Fruit fly (Drosophila melanogaster) whole organism, embryonic: ENCODE data around the gene CG8034.
A peak's percentile ranks its signal among the peaks of the same experiment; 100 is the strongest.

Source experiments
- ATbp ChIP-seq: fragments of 200-800 bp; sonication (Bioruptor generic); optimal IDR thresholded peaks from 2 replicates; lab custom pipeline; 2017; ENCODE audit warnings: missing biosample characterization, mild to moderate bottlenecking, missing genetic modification characterization, missing genetic modification reagents
- Awh ChIP-seq: fragments of 200-800 bp; sonication (Bioruptor generic); IDR thresholded peaks from 2 replicates; pipeline ENCODE4, ENCODE4 v1.3.6; 2022; ENCODE audit warnings: missing biosample characterization, missing genetic modification characterization
- Blimp-1 ChIP-seq: fragments of 200-800 bp; sonication (Bioruptor generic); optimal IDR thresholded peaks from 3 replicates; lab custom pipeline; 2018; ENCODE audit warnings: missing biosample characterization, missing genetic modification characterization, mild to moderate bottlenecking, moderate library complexity, missing genetic modification reagents
- BtbVII ChIP-seq: fragments of 200-800 bp; sonication (Bioruptor generic); optimal IDR thresholded peaks from 3 replicates; lab custom pipeline; 2017; ENCODE audit warnings: missing biosample characterization, mild to moderate bottlenecking, missing genetic modification characterization
- CG10431 ChIP-seq: fragments of 200-800 bp; sonication (Bioruptor generic); optimal IDR thresholded peaks from 3 replicates; lab custom pipeline; 2018; ENCODE audit warnings: missing biosample characterization, mild to moderate bottlenecking, missing genetic modification characterization
- CG10654 ChIP-seq: fragments of 200-800 bp; sonication (Bioruptor generic); optimal IDR thresholded peaks from 2 replicates; lab custom pipeline; 2016; ENCODE audit warnings: missing biosample characterization, missing genetic modification characterization
- CG12104 ChIP-seq: fragments of 200-800 bp; sonication (Bioruptor generic); optimal IDR thresholded peaks from 3 replicates; lab custom pipeline; 2016; ENCODE audit warnings: missing biosample characterization, missing genetic modification characterization
- CG12391 ChIP-seq: fragments of 200-800 bp; sonication (Bioruptor generic); optimal IDR thresholded peaks from 3 replicates; lab custom pipeline; 2018; ENCODE audit warnings: missing biosample characterization, mild to moderate bottlenecking, missing genetic modification characterization, moderate library complexity
- CG14710 ChIP-seq: fragments of 200-800 bp; sonication (Bioruptor generic); optimal IDR thresholded peaks from 3 replicates; lab custom pipeline; 2019; ENCODE audit warnings: missing biosample characterization, mild to moderate bottlenecking, missing genetic modification characterization, moderate library complexity
- CG15514 ChIP-seq: fragments of 200-800 bp; sonication (Bioruptor generic); optimal IDR thresholded peaks from 3 replicates; lab custom pipeline; 2017; ENCODE audit warnings: missing biosample characterization, missing genetic modification characterization, mild to moderate bottlenecking, moderate library complexity, missing genetic modification reagents
- CG15696 ChIP-seq: fragments of 200-800 bp; sonication (Bioruptor generic); optimal IDR thresholded peaks from 2 replicates; lab custom pipeline; 2019; ENCODE audit warnings: missing biosample characterization, mild to moderate bottlenecking, missing genetic modification characterization, moderate library complexity
- CG17361 ChIP-seq: fragments of 200-800 bp; sonication (Bioruptor generic); IDR thresholded peaks from 3 replicates; pipeline ENCODE4 v1.3.6; 2022; ENCODE audit warnings: missing biosample characterization, missing genetic modification characterization
- CG17912 ChIP-seq: fragments of 200-800 bp; sonication (Bioruptor generic); optimal IDR thresholded peaks from 2 replicates; lab custom pipeline; 2018; ENCODE audit warnings: missing biosample characterization, mild to moderate bottlenecking, missing genetic modification characterization
- CG2120 ChIP-seq: fragments of 200-800 bp; sonication (Bioruptor generic); optimal IDR thresholded peaks from 3 replicates; lab custom pipeline; 2016; ENCODE audit warnings: missing biosample characterization, missing genetic modification characterization
- CG3281 ChIP-seq: fragments of 200-800 bp; sonication (Bioruptor generic); optimal IDR thresholded peaks from 3 replicates; lab custom pipeline; 2017; ENCODE audit warnings: missing biosample characterization, mild to moderate bottlenecking, missing genetic modification characterization
- CG4360 ChIP-seq: fragments of 200-800 bp; sonication (Bioruptor generic); IDR thresholded peaks from 2 replicates; pipeline ENCODE4 v1.3.6; 2022; ENCODE audit warnings: missing biosample characterization, missing genetic modification characterization
- CG4820 ChIP-seq: fragments of 200-800 bp; sonication (Bioruptor generic); optimal IDR thresholded peaks from 3 replicates; lab custom pipeline; 2016; ENCODE audit warnings: missing biosample characterization, missing genetic modification characterization
- CG6175 ChIP-seq: fragments of 200-800 bp; sonication (Bioruptor generic); IDR thresholded peaks from 3 replicates; pipeline ENCODE4 v1.3.6; 2022; ENCODE audit warnings: missing biosample characterization, missing genetic modification characterization
- CG7963 ChIP-seq: fragments of 200-800 bp; sonication (Bioruptor generic); IDR thresholded peaks from 3 replicates; pipeline ENCODE4 v1.3.6; 2022; ENCODE audit warnings: missing biosample characterization, missing genetic modification characterization; ENCODE audit not compliant: partially characterized antibody
- CG9609 ChIP-seq: fragments of 200-800 bp; sonication (Bioruptor generic); optimal IDR thresholded peaks from 3 replicates; lab custom pipeline; 2016; ENCODE audit warnings: missing biosample characterization, missing genetic modification characterization
- CG9876 ChIP-seq: fragments of 200-800 bp; sonication (Bioruptor generic); optimal IDR thresholded peaks from 2 replicates; lab custom pipeline; 2016; ENCODE audit warnings: missing biosample characterization, missing genetic modification characterization
- CG9932 ChIP-seq: fragments of 200-800 bp; sonication (Bioruptor generic); IDR thresholded peaks from 2 replicates; pipeline ENCODE4 v1.3.6; 2022; ENCODE audit warnings: missing biosample characterization, missing genetic modification characterization
- Dip3 ChIP-seq: fragments of 200-800 bp; sonication (Bioruptor generic); optimal IDR thresholded peaks from 3 replicates; lab custom pipeline; 2016; ENCODE audit warnings: missing biosample characterization, missing genetic modification characterization
- Drgx ChIP-seq: fragments of 200-800 bp; sonication (Bioruptor generic); IDR thresholded peaks from 2 replicates; pipeline ENCODE4 v1.3.6; 2022; ENCODE audit warnings: missing biosample characterization, missing genetic modification characterization
- Ets65A ChIP-seq: fragments of 200-800 bp; sonication (Bioruptor generic); peaks from one replicate; lab custom pipeline; 2016; ENCODE audit warnings: missing biosample characterization, missing genetic modification characterization
- Fer1 ChIP-seq: fragments of 200-800 bp; sonication (Bioruptor generic); optimal IDR thresholded peaks from 2 replicates; lab custom pipeline; 2017; ENCODE audit warnings: missing biosample characterization, mild to moderate bottlenecking, missing genetic modification characterization
- Jarid2 ChIP-seq: fragments of 200-800 bp; sonication (Bioruptor generic); optimal IDR thresholded peaks from 3 replicates; lab custom pipeline; 2017; ENCODE audit warnings: mild to moderate bottlenecking, missing biosample characterization, missing genetic modification reagents, missing genetic modification characterization
- Kr ChIP-seq: fragments of 200-800 bp; sonication (Bioruptor generic); optimal IDR thresholded peaks from 2 replicates; lab custom pipeline; 2017; ENCODE audit warnings: missing biosample characterization, mild to moderate bottlenecking, missing genetic modification characterization
- Mrtf ChIP-seq: fragments of 200-800 bp; sonication (Bioruptor generic); IDR thresholded peaks from 3 replicates; pipeline ENCODE4 v1.3.6; 2022; ENCODE audit warnings: missing biosample characterization, missing genetic modification characterization
- Pdp1 ChIP-seq, 2 experiments: fragments of 200-800 bp; sonication (Bioruptor generic); optimal IDR thresholded peaks; 3 replicates each; lab custom pipeline; 2016; ENCODE audit warnings: missing biosample characterization in 2 of 2, missing genetic modification characterization in 2 of 2, mild to moderate bottlenecking in 1 of 2, moderate library complexity in 1 of 2
- Rfx ChIP-seq: fragments of 200-800 bp; sonication (Bioruptor generic); IDR thresholded peaks from 2 replicates; pipeline ENCODE4 v1.3.6; 2022; ENCODE audit warnings: missing biosample characterization, missing genetic modification characterization
- Scr ChIP-seq: fragments of 200-800 bp; sonication (Bioruptor generic); IDR thresholded peaks from 2 replicates; pipeline ENCODE4 v1.3.6; 2022; ENCODE audit warnings: missing biosample characterization, missing genetic modification characterization; ENCODE audit not compliant: partially characterized antibody
- amos ChIP-seq: fragments of 200-800 bp; sonication (Bioruptor generic); IDR thresholded peaks from 2 replicates; pipeline ENCODE4 v1.3.6; 2022; ENCODE audit warnings: missing biosample characterization, missing genetic modification characterization; ENCODE audit not compliant: partially characterized antibody
- bab2 ChIP-seq: fragments of 200-800 bp; sonication (Bioruptor generic); optimal IDR thresholded peaks from 2 replicates; lab custom pipeline; 2016; ENCODE audit warnings: missing biosample characterization, missing genetic modification characterization
- ems ChIP-seq: fragments of 200-800 bp; sonication (Bioruptor generic); optimal IDR thresholded peaks from 3 replicates; lab custom pipeline; 2016; ENCODE audit warnings: missing biosample characterization, missing genetic modification characterization
- fd96Cb ChIP-seq: fragments of 200-800 bp; sonication (Bioruptor generic); optimal IDR thresholded peaks from 2 replicates; lab custom pipeline; 2018; ENCODE audit warnings: missing biosample characterization, mild to moderate bottlenecking, missing genetic modification characterization, moderate library complexity
- ftz-f1 ChIP-seq: fragments of 200-800 bp; sonication (Bioruptor generic); optimal IDR thresholded peaks from 2 replicates; lab custom pipeline; 2016; ENCODE audit warnings: missing biosample characterization, missing genetic modification characterization
- gem ChIP-seq: fragments of 200-800 bp; sonication (Bioruptor generic); optimal IDR thresholded peaks from 2 replicates; lab custom pipeline; 2019; ENCODE audit warnings: missing biosample characterization, mild to moderate bottlenecking, missing genetic modification characterization, moderate library complexity
- gfzf ChIP-seq: fragments of 200-800 bp; sonication (Bioruptor generic); optimal IDR thresholded peaks from 2 replicates; lab custom pipeline; 2016; ENCODE audit warnings: missing biosample characterization, mild to moderate bottlenecking, missing genetic modification characterization, moderate library complexity
- grn ChIP-seq: fragments of 200-800 bp; sonication (Bioruptor generic); optimal IDR thresholded peaks from 3 replicates; lab custom pipeline; 2017; ENCODE audit warnings: missing biosample characterization, missing genetic modification characterization
- kah ChIP-seq: fragments of 200-800 bp; sonication (Bioruptor generic); optimal IDR thresholded peaks from 2 replicates; lab custom pipeline; 2018; ENCODE audit warnings: missing biosample characterization, mild to moderate bottlenecking, missing genetic modification characterization
- lab ChIP-seq: fragments of 200-800 bp; sonication (Bioruptor generic); optimal IDR thresholded peaks from 3 replicates; lab custom pipeline; 2017; ENCODE audit warnings: missing biosample characterization, missing genetic modification characterization, mild to moderate bottlenecking, moderate library complexity, missing genetic modification reagents
- mam ChIP-seq: fragments of 200-800 bp; sonication (Bioruptor generic); optimal IDR thresholded peaks from 3 replicates; lab custom pipeline; 2016; ENCODE audit warnings: missing biosample characterization, missing genetic modification characterization
- nmo ChIP-seq: fragments of 200-800 bp; sonication (Bioruptor generic); optimal IDR thresholded peaks from 2 replicates; lab custom pipeline; 2018; ENCODE audit warnings: missing biosample characterization, mild to moderate bottlenecking, missing genetic modification characterization, moderate library complexity
- row ChIP-seq: fragments of 200-800 bp; sonication (Bioruptor generic); IDR thresholded peaks from 3 replicates; pipeline ENCODE4 v1.3.6; 2022; ENCODE audit warnings: missing biosample characterization, missing genetic modification characterization
- sna ChIP-seq: fragments of 200-800 bp; sonication (Bioruptor generic); IDR thresholded peaks from 2 replicates; pipeline ENCODE4 v1.3.6; 2022; ENCODE audit warnings: missing biosample characterization, missing genetic modification characterization; ENCODE audit not compliant: partially characterized antibody
- sob ChIP-seq: fragments of 200-800 bp; sonication (Bioruptor generic); IDR thresholded peaks from 2 replicates; pipeline ENCODE4 v1.3.6; 2022; ENCODE audit warnings: missing biosample characterization, missing genetic modification characterization
- wek ChIP-seq: fragments of 200-800 bp; sonication (Bioruptor generic); optimal IDR thresholded peaks from 3 replicates; lab custom pipeline; 2018; ENCODE audit warnings: missing biosample characterization, mild to moderate bottlenecking, missing genetic modification characterization, moderate library complexity
- zen2 ChIP-seq: fragments of 200-800 bp; sonication (Bioruptor generic); IDR thresholded peaks from 3 replicates; pipeline ENCODE4 v1.3.6; 2022; ENCODE audit warnings: missing biosample characterization, missing genetic modification characterization; ENCODE audit not compliant: partially characterized antibody
- zfh1 ChIP-seq: fragments of 200-800 bp; sonication (Bioruptor generic); IDR thresholded peaks from 3 replicates; pipeline ENCODE4 v1.3.6; 2022; ENCODE audit warnings: missing biosample characterization, missing genetic modification characterization

The CG8034 gene

dm6 chrX:19243379-19243834, 54.6 kb downstream of the CG8034 start, which contains the start of gene CG7889 (continued):
- TF ChIP-seq CG9932 (GFP tag; lab: Robert Waterston, UW) (peak; percentile 28; the same call in 1 of the 2 replicates), CG3281 (peak; percentile 26), Scr (GFP tag; lab: Robert Waterston, UW) (no peak), kah (GFP tag; lab: Kevin White, UChicago) (peak; percentile 99), fd96Cb (tag; lab: Kevin White, UChicago) (peak; percentile 11), Rfx (GFP tag; lab: Robert Waterston, UW) (peak; percentile 42; the same call in 1 of the 2 replicates), row (GFP tag; lab: Robert Waterston, UW) (peak; percentile 81), ATbp (GFP tag; lab: Kevin White, UChicago) (no peak), CG14710 (tag; lab: Kevin White, UChicago) (peak; percentile 52), CG17361 (peak; percentile 67), Jarid2 (no peak), sob (GFP tag; lab: Robert Waterston, UW) (peak; percentile 34; the same call in 1 of the 2 replicates), grn (GFP tag; lab: Kevin White, UChicago) (no peak), CG12391 (tag; lab: Kevin White, UChicago) (peak; percentile 11), CG9876 (GFP tag; lab: Kevin White, UChicago) (no peak), BtbVII (GFP tag; lab: Kevin White, UChicago) (peak; percentile 30), CG10654 (GFP tag; lab: Kevin White, UChicago) (no peak), Dip3 (GFP tag; lab: Kevin White, UChicago) (peak; percentile 33), bab2 (peak; percentile 20), CG4820 (GFP tag; lab: Kevin White, UChicago) (peak; percentile 27), Blimp-1 (GFP tag; lab: Kevin White, UChicago) (peak; percentile 79), zfh1 (GFP tag; lab: Robert Waterston, UW) (no peak), wek (GFP tag; lab: Kevin White, UChicago) (peak; percentile 89), Ets65A (GFP tag; lab: Kevin White, UChicago) (no peak), CG10431 (GFP tag; lab: Kevin White, UChicago) (no peak), CG9609 (GFP tag; lab: Kevin White, UChicago) (peak; percentile 8), Drgx (GFP tag; lab: Robert Waterston, UW) (no peak), CG17912 (GFP tag; lab: Kevin White, UChicago) (no peak), gem (peak; percentile 17), gfzf (GFP tag; lab: Kevin White, UChicago) (peak; percentile 64), ftz-f1 (GFP tag; lab: Kevin White, UChicago) (no peak), CG4360 (GFP tag; lab: Robert Waterston, UW) (no peak), amos (GFP tag; lab: Robert Waterston, UW) (no peak), Pdp1 (GFP tag; optimal IDR thresholded peaks at IDR 0.05; lab: Kevin White, UChicago) (peak in 1 of 2 experiments; percentile 41), sna (GFP tag; lab: Robert Waterston, UW) (no peak), ems (GFP tag; lab: Kevin White, UChicago) (no peak), zen2 (no peak), Mrtf (GFP tag; lab: Robert Waterston, UW) (no peak), CG6175 (GFP tag; lab: Robert Waterston, UW) (no peak), CG12104 (GFP tag; lab: Kevin White, UChicago) (peak; percentile 4), CG7963 (GFP tag; lab: Robert Waterston, UW) (no peak), mam (GFP tag; lab: Kevin White, UChicago) (no peak), Awh (GFP tag; lab: Robert Waterston, UW) (no peak), lab (GFP tag; lab: Kevin White, UChicago) (peak; percentile 3), CG15514 (GFP tag; lab: Kevin White, UChicago) (peak; percentile 15), Kr (no peak), CG15696 (peak; percentile 6), nmo (GFP tag; lab: Kevin White, UChicago) (peak; percentile 45), CG2120 (peak; percentile 27), Fer1 (GFP tag; lab: Kevin White, UChicago) (peak; percentile 25)
